Worm (Caenorhabditis elegans) whole organism, L4 larva: ENCODE results near the gene ZC250.4.
A peak's percentile ranks its signal among the peaks of the same experiment; 100 is the strongest.

ENCODE experiments used
- F37D6.2 ChIP-seq: sonication (generic microtip); optimal IDR thresholded peaks from 2 replicates; lab custom pipeline; 2016; ENCODE audit warnings: mild to moderate bottlenecking, missing genetic modification characterization, missing compliant biosample characterization
- T26A8.4 ChIP-seq: fragments of 200-800 bp; sonication (Bioruptor generic); IDR thresholded peaks from 2 replicates; pipeline ENCODE4 v1.3.6; 2022; ENCODE audit warnings: missing genetic modification characterization, missing compliant biosample characterization
- ZK546.5 ChIP-seq, 2 experiments: sonication (generic microtip); optimal IDR thresholded peaks; 2 replicates each; lab custom pipeline; 2017; ENCODE audit warnings: missing biosample characterization in 2 of 2, missing genetic modification characterization in 2 of 2
- aha-1 ChIP-seq: fragments of 150-350 bp; peaks from one replicate; lab custom pipeline; 2014; ENCODE audit warnings: missing biosample characterization, missing genetic modification characterization
- arid-1 ChIP-seq: fragments of 200-800 bp; sonication (Bioruptor generic); conservative IDR thresholded peaks from 2 replicates; pipeline ENCODE4 v1.3.6; 2022; ENCODE audit warnings: missing genetic modification reagents, missing genetic modification characterization, missing compliant biosample characterization
- ceh-44 ChIP-seq: fragments of 200-800 bp; sonication (Bioruptor generic); IDR thresholded peaks from 2 replicates; pipeline ENCODE4 v1.3.6; 2022; ENCODE audit warnings: missing genetic modification reagents, missing genetic modification characterization, missing compliant biosample characterization
- ceh-82 ChIP-seq: sonication (generic microtip); optimal IDR thresholded peaks from 2 replicates; lab custom pipeline; 2017; ENCODE audit warnings: missing biosample characterization, missing genetic modification characterization
- daf-16 ChIP-seq, 3 experiments: sonication (generic microtip); optimal IDR thresholded peaks; 2 replicates each; lab custom pipeline; 2016 to 2017; ENCODE audit warnings: missing genetic modification characterization in 3 of 3, missing genetic modification reagents in 3 of 3, mild to moderate bottlenecking in 2 of 3, missing compliant biosample characterization in 2 of 3, missing biosample characterization in 1 of 3, moderate library complexity in 1 of 3
- dmd-6 ChIP-seq: fragments of 200-800 bp; sonication (Bioruptor generic); IDR thresholded peaks from 2 replicates; pipeline ENCODE4 v1.3.6; 2022; ENCODE audit warnings: missing genetic modification reagents, missing genetic modification characterization, missing compliant biosample characterization
- dmd-9 ChIP-seq: fragments of 200-800 bp; sonication (Bioruptor generic); IDR thresholded peaks from 2 replicates; pipeline ENCODE4 v1.3.6; 2022; ENCODE audit warnings: missing genetic modification reagents, missing genetic modification characterization, missing compliant biosample characterization
- dve-1 ChIP-seq: sonication (generic microtip); optimal IDR thresholded peaks from 2 replicates; lab custom pipeline; 2017; ENCODE audit warnings: antibody characterized with exemption, mild to moderate bottlenecking, missing genetic modification characterization, missing compliant biosample characterization; ENCODE audit not compliant: insufficient read depth
- egl-27 ChIP-seq: sonication (generic microtip); optimal IDR thresholded peaks from 3 replicates; lab custom pipeline; 2017; ENCODE audit warnings: missing biosample characterization, missing genetic modification reagents, missing genetic modification characterization
- fkh-10 ChIP-seq: fragments of 150-350 bp; optimal IDR thresholded peaks from 2 replicates; lab custom pipeline; 2014; ENCODE audit warnings: missing biosample characterization, missing genetic modification reagents, missing genetic modification characterization
- fos-1 ChIP-seq: fragments of 150-350 bp; optimal IDR thresholded peaks from 2 replicates; lab custom pipeline; 2014; ENCODE audit warnings: missing biosample characterization, missing genetic modification characterization
- hif-1 ChIP-seq, 2 experiments: sonication (generic microtip); optimal IDR thresholded peaks; 2 replicates each; lab custom pipeline; 2016 to 2017; ENCODE audit warnings: missing compliant biosample characterization in 2 of 2, missing genetic modification characterization in 2 of 2, missing genetic modification reagents in 2 of 2, missing genotype in 2 of 2, mild to moderate bottlenecking in 1 of 2
- hlh-11 ChIP-seq: fragments of 200-800 bp; sonication (Bioruptor generic); optimal IDR thresholded peaks from 2 replicates; lab custom pipeline; 2018; ENCODE audit warnings: mild to moderate bottlenecking, missing genetic modification characterization, missing compliant biosample characterization
- hlh-30 ChIP-seq: sonication (generic microtip); optimal IDR thresholded peaks from 2 replicates; lab custom pipeline; 2017; ENCODE audit warnings: antibody characterized with exemption, mild to moderate bottlenecking, missing genetic modification characterization, missing compliant biosample characterization; ENCODE audit not compliant: insufficient read depth
- hmg-1.1 ChIP-seq: fragments of 200-800 bp; sonication (Bioruptor generic); IDR thresholded peaks from 2 replicates; pipeline ENCODE4 v1.3.6; 2022; ENCODE audit warnings: missing genetic modification reagents, missing genetic modification characterization, missing compliant biosample characterization
- jun-1 ChIP-seq: fragments of 150-350 bp; optimal IDR thresholded peaks from 2 replicates; lab custom pipeline; 2014; ENCODE audit warnings: missing biosample characterization, missing genetic modification reagents, missing genetic modification characterization
- lin-1 ChIP-seq: fragments of 200-800 bp; sonication (Bioruptor generic); IDR thresholded peaks from 2 replicates; pipeline ENCODE4 v1.3.6; 2022; ENCODE audit warnings: missing genetic modification reagents, missing genetic modification characterization, missing compliant biosample characterization
- madf-5 ChIP-seq, 2 experiments: fragments of 200-800 bp; sonication (Bioruptor generic); IDR thresholded peaks; 2 replicates each; pipeline ENCODE4 v1.3.6; 2022; ENCODE audit warnings: missing compliant biosample characterization in 2 of 2, missing genetic modification characterization in 2 of 2
- madf-9 ChIP-seq: fragments of 200-800 bp; sonication (Bioruptor generic); conservative IDR thresholded peaks from 2 replicates; pipeline ENCODE4 v1.3.6; 2022; ENCODE audit warnings: missing genetic modification reagents, missing genetic modification characterization, missing compliant biosample characterization
- mdl-1 ChIP-seq, 2 experiments: fragments of 150-350 bp in 1 of 2; sonication (generic microtip) in 1 of 2; optimal IDR thresholded peaks; 2 replicates each; lab custom pipeline; 2014 to 2017; ENCODE audit warnings: missing biosample characterization in 2 of 2, missing genetic modification characterization in 2 of 2
- nhr-25 ChIP-seq: sonication (generic microtip); optimal IDR thresholded peaks from 2 replicates; lab custom pipeline; 2017; ENCODE audit warnings: missing genetic modification characterization, mild to moderate bottlenecking, missing compliant biosample characterization, antibody characterized with exemption, moderate library complexity, borderline replicate concordance; ENCODE audit not compliant: insufficient read depth
- nhr-28 ChIP-seq: fragments of 150-350 bp; optimal IDR thresholded peaks from 2 replicates; lab custom pipeline; 2014; ENCODE audit warnings: missing biosample characterization, missing genetic modification characterization
- nhr-41 ChIP-seq: fragments of 200-800 bp; sonication (Bioruptor generic); IDR thresholded peaks from 2 replicates; pipeline ENCODE4 v1.3.6; 2022; ENCODE audit warnings: missing genetic modification reagents, missing genetic modification characterization, missing compliant biosample characterization
- nhr-77 ChIP-seq: fragments of 150-350 bp; optimal IDR thresholded peaks from 2 replicates; lab custom pipeline; 2014; ENCODE audit warnings: missing biosample characterization, missing genetic modification characterization
- php-3 ChIP-seq: fragments of 200-800 bp; sonication (Bioruptor generic); IDR thresholded peaks from 2 replicates; pipeline ENCODE4 v1.3.6; 2022; ENCODE audit warnings: missing genetic modification reagents, missing genetic modification characterization, missing compliant biosample characterization
- saeg-2 ChIP-seq: fragments of 200-800 bp; sonication (Bioruptor generic); IDR thresholded peaks from 2 replicates; pipeline ENCODE4 v1.3.6; 2022; ENCODE audit warnings: missing genetic modification reagents, missing genetic modification characterization, missing compliant biosample characterization
- set-16 ChIP-seq: fragments of 200-800 bp; sonication (Bioruptor generic); IDR thresholded peaks from 2 replicates; pipeline ENCODE4 v1.3.6; 2022; ENCODE audit warnings: missing genetic modification reagents, missing genetic modification characterization, missing compliant biosample characterization
- spr-3 ChIP-seq: fragments of 200-800 bp; sonication (Bioruptor generic); optimal IDR thresholded peaks from 2 replicates; lab custom pipeline; 2018; ENCODE audit warnings: mild to moderate bottlenecking, missing genetic modification characterization, missing compliant biosample characterization
- tag-97 ChIP-seq: fragments of 200-800 bp; sonication (Bioruptor generic); IDR thresholded peaks from 2 replicates; pipeline ENCODE4 v1.3.6; 2022; ENCODE audit warnings: missing genetic modification characterization, missing compliant biosample characterization
- tra-1 ChIP-seq: fragments of 200-800 bp; sonication (Bioruptor generic); IDR thresholded peaks from 2 replicates; pipeline ENCODE4 v1.3.6; 2022; ENCODE audit warnings: missing genetic modification reagents, missing genetic modification characterization, missing compliant biosample characterization
- unc-39 ChIP-seq: sonication (generic microtip); optimal IDR thresholded peaks from 2 replicates; lab custom pipeline; 2017; ENCODE audit warnings: missing biosample characterization, missing genetic modification characterization
- zfp-2 ChIP-seq: sonication (generic microtip); optimal IDR thresholded peaks from 2 replicates; lab custom pipeline; 2016; ENCODE audit warnings: mild to moderate bottlenecking, missing genetic modification characterization, missing compliant biosample characterization
- zip-11 ChIP-seq: fragments of 200-800 bp; sonication (Bioruptor generic); IDR thresholded peaks from 2 replicates; pipeline ENCODE4 v1.3.6; 2022; ENCODE audit warnings: missing genetic modification characterization, missing compliant biosample characterization
- ztf-11 ChIP-seq: fragments of 150-350 bp; optimal IDR thresholded peaks from 2 replicates; lab custom pipeline; 2014; ENCODE audit warnings: missing biosample characterization, missing genetic modification characterization
- ztf-7 ChIP-seq: fragments of 150-350 bp; optimal IDR thresholded peaks from 2 replicates; lab custom pipeline; 2014; ENCODE audit warnings: missing biosample characterization, missing genetic modification characterization

Gene ZC250.4

ce11 chrV:5850671-5851070 lies 37.7 kb upstream of the ZC250.4 start:
- TF ChIP-seq ZK546.5 (tag; optimal IDR thresholded peaks at IDR 0.05; lab: Kevin White, UChicago) (no peak), unc-39 (tag; lab: Kevin White, UChicago) (no peak), aha-1 (tag; lab: Kevin White, UChicago) (peak; percentile 74), mdl-1 (tag; optimal IDR thresholded peaks at IDR 0.05; lab: Kevin White, UChicago) (no peak)

ce11 chrV:5848015-5848609 lies 35.2 kb upstream of the ZC250.4 start:
- TF ChIP-seq nhr-41 (no peak), ZK546.5 (tag; optimal IDR thresholded peaks at IDR 0.05; lab: Kevin White, UChicago) (no peak), dve-1 (no peak), dmd-6 (GFP tag; lab: Robert Waterston, UW) (peak; percentile 30), tra-1 (GFP tag; lab: Robert Waterston, UW) (no peak), hif-1 (tag; optimal IDR thresholded peaks at IDR 0.05; lab: Kevin White, UChicago) (no peak), fos-1 (tag; lab: Kevin White, UChicago) (no peak), hlh-11 (tag; lab: Kevin White, UChicago) (peak; percentile 43), T26A8.4 (GFP tag; lab: Robert Waterston, UW) (no peak), madf-5 (GFP tag; IDR thresholded peaks at IDR 0.05; lab: Robert Waterston, UW) (no peak), tag-97 (GFP tag; lab: Robert Waterston, UW) (no peak), unc-39 (tag; lab: Kevin White, UChicago) (no peak), daf-16 (GFP tag; optimal IDR thresholded peaks at IDR 0.05; lab: Kevin White, UChicago) (no peak), daf-16 (tag; optimal IDR thresholded peaks at IDR 0.05; lab: Kevin White, UChicago) (no peak), saeg-2 (no peak), jun-1 (tag; lab: Kevin White, UChicago) (no peak), hlh-30 (tag; lab: Kevin White, UChicago) (peak; percentile 59), hmg-1.1 (GFP tag; lab: Robert Waterston, UW) (0 out of 2 replicates have a peak, but pooled peaks have one; percentile 12), nhr-77 (tag; lab: Kevin White, UChicago) (no peak), fkh-10 (GFP tag; lab: Kevin White, UChicago) (peak; percentile 60), zfp-2 (tag; lab: Kevin White, UChicago) (no peak)

- TF ChIP-seq php-3 (GFP tag; lab: Robert Waterston, UW): no peak
- no peak for TF ChIP-seq ceh-82
- no peak for TF ChIP-seq zip-11 (GFP tag; lab: Robert Waterston, UW)
- no peak for TF ChIP-seq nhr-25
- no peak for TF ChIP-seq fkh-10 (GFP tag; lab: Kevin White, UChicago)
- no peak for TF ChIP-seq lin-1
- TF ChIP-seq ztf-11: no peak
- TF ChIP-seq F37D6.2: no peak
- TF ChIP-seq nhr-28 (tag; lab: Kevin White, UChicago): no peak
- TF ChIP-seq zfp-2 (tag; lab: Kevin White, UChicago): no peak
- no peak for TF ChIP-seq arid-1 (GFP tag; lab: Robert Waterston, UW)
- TF ChIP-seq set-16 (GFP tag; lab: Robert Waterston, UW): no peak
- no peak for TF ChIP-seq spr-3 (GFP tag; lab: Kevin White, UChicago)
- no peak for TF ChIP-seq unc-39 (tag; lab: Kevin White, UChicago)
- TF ChIP-seq ztf-7: no peak
- no peak for TF ChIP-seq madf-9 (GFP tag; lab: Robert Waterston, UW)
- no peak for TF ChIP-seq ceh-44 (GFP tag; lab: Robert Waterston, UW)
- TF ChIP-seq dmd-9 (GFP tag; lab: Robert Waterston, UW): no peak
- TF ChIP-seq egl-27: no peak
- TF ChIP-seq, all 104 proteins: peak for 0
These were observed 33.8 kb upstream of the ZC250.4 start for ce11 chrV:5846729-5847128.
